Worm (Caenorhabditis elegans) whole organism, L4 larva: Measurements from ENCODE around the gene C16C8.18.
A peak's percentile ranks its signal among the peaks of the same experiment; 100 is the strongest.

Experiments used
- D1046.2 ChIP-seq: fragments of 200-800 bp; sonication (Bioruptor generic); IDR thresholded peaks from 2 replicates; pipeline ENCODE4 v1.3.6; 2022; ENCODE audit warnings: missing genetic modification characterization, missing compliant biosample characterization
- F49E8.2 ChIP-seq: sonication (generic microtip); optimal IDR thresholded peaks from 2 replicates; lab custom pipeline; 2016; ENCODE audit warnings: missing compliant biosample characterization, mild to moderate bottlenecking, missing genetic modification characterization, borderline replicate concordance
- T26A8.4 ChIP-seq: fragments of 200-800 bp; sonication (Bioruptor generic); IDR thresholded peaks from 2 replicates; pipeline ENCODE4 v1.3.6; 2022; ENCODE audit warnings: missing genetic modification characterization, missing compliant biosample characterization
- Y105C5A.15 ChIP-seq: fragments of 200-800 bp; sonication (Bioruptor generic); IDR thresholded peaks from 2 replicates; pipeline ENCODE4 v1.3.6; 2022; ENCODE audit warnings: missing genetic modification characterization, missing compliant biosample characterization
- Y48G9A.11 ChIP-seq: fragments of 200-800 bp; sonication (Bioruptor generic); IDR thresholded peaks from 2 replicates; pipeline ENCODE4 v1.3.6; 2022; ENCODE audit warnings: missing genetic modification reagents, missing genetic modification characterization, missing compliant biosample characterization
- Y75B8A.6 ChIP-seq: fragments of 200-800 bp; sonication (Bioruptor generic); IDR thresholded peaks from 2 replicates; pipeline ENCODE4 v1.3.6; 2022; ENCODE audit warnings: missing genetic modification reagents, missing genetic modification characterization, missing compliant biosample characterization
- ZK337.2 ChIP-seq: fragments of 200-800 bp; sonication (Bioruptor generic); IDR thresholded peaks from 2 replicates; pipeline ENCODE4 v1.3.6; 2022; ENCODE audit warnings: missing genetic modification reagents, missing genetic modification characterization, missing compliant biosample characterization
- ZK546.5 ChIP-seq, 2 experiments: sonication (generic microtip); optimal IDR thresholded peaks; 2 replicates each; lab custom pipeline; 2017; ENCODE audit warnings: missing biosample characterization in 2 of 2, missing genetic modification characterization in 2 of 2
- aly-2 ChIP-seq: sonication (generic microtip); optimal IDR thresholded peaks from 2 replicates; lab custom pipeline; 2018; ENCODE audit warnings: missing biosample characterization, missing genetic modification characterization
- ama-1 ChIP-seq: fragments of 150-350 bp; optimal IDR thresholded peaks from 2 replicates; lab custom pipeline; 2014; ENCODE audit warnings: inconsistent platforms, mixed read lengths
- attf-4 ChIP-seq: sonication (generic microtip); optimal IDR thresholded peaks from 3 replicates; lab custom pipeline; 2017; ENCODE audit warnings: missing biosample characterization, missing genetic modification characterization
- daf-19 ChIP-seq: fragments of 200-800 bp; sonication (Bioruptor generic); conservative IDR thresholded peaks from 2 replicates; pipeline ENCODE4 v1.3.6; 2022; ENCODE audit warnings: missing genetic modification characterization, missing compliant biosample characterization
- dmd-6 ChIP-seq: fragments of 200-800 bp; sonication (Bioruptor generic); IDR thresholded peaks from 2 replicates; pipeline ENCODE4 v1.3.6; 2022; ENCODE audit warnings: missing genetic modification reagents, missing genetic modification characterization, missing compliant biosample characterization
- dmd-8 ChIP-seq: fragments of 200-800 bp; sonication (Bioruptor generic); IDR thresholded peaks from 2 replicates; pipeline ENCODE4 v1.3.6; 2022; ENCODE audit warnings: missing genetic modification characterization, missing compliant biosample characterization
- dpl-1 ChIP-seq: fragments of 150-350 bp; optimal IDR thresholded peaks from 2 replicates; lab custom pipeline; 2014; ENCODE audit warnings: missing biosample characterization, missing genetic modification reagents, missing genetic modification characterization
- dve-1 ChIP-seq: sonication (generic microtip); optimal IDR thresholded peaks from 2 replicates; lab custom pipeline; 2017; ENCODE audit warnings: antibody characterized with exemption, mild to moderate bottlenecking, missing genetic modification characterization, missing compliant biosample characterization; ENCODE audit not compliant: insufficient read depth
- egl-27 ChIP-seq: sonication (generic microtip); optimal IDR thresholded peaks from 3 replicates; lab custom pipeline; 2017; ENCODE audit warnings: missing biosample characterization, missing genetic modification reagents, missing genetic modification characterization
- egl-43 ChIP-seq: fragments of 200-800 bp; sonication (Bioruptor generic); IDR thresholded peaks from 2 replicates; pipeline ENCODE4 v1.3.6; 2022; ENCODE audit warnings: missing genetic modification reagents, missing genetic modification characterization, missing compliant biosample characterization
- hlh-11 ChIP-seq: fragments of 200-800 bp; sonication (Bioruptor generic); optimal IDR thresholded peaks from 2 replicates; lab custom pipeline; 2018; ENCODE audit warnings: mild to moderate bottlenecking, missing genetic modification characterization, missing compliant biosample characterization
- hlh-30 ChIP-seq: sonication (generic microtip); optimal IDR thresholded peaks from 2 replicates; lab custom pipeline; 2017; ENCODE audit warnings: antibody characterized with exemption, mild to moderate bottlenecking, missing genetic modification characterization, missing compliant biosample characterization; ENCODE audit not compliant: insufficient read depth
- lin-15B ChIP-seq: fragments of 150-350 bp; sonication (generic microtip); optimal IDR thresholded peaks from 3 replicates; lab custom pipeline; 2014; ENCODE audit warnings: missing biosample characterization, missing genetic modification characterization
- lin-38 ChIP-seq: fragments of 200-800 bp; sonication (Bioruptor generic); IDR thresholded peaks from 2 replicates; pipeline ENCODE4 v1.3.6; 2022; ENCODE audit warnings: missing genetic modification reagents, missing genetic modification characterization, missing compliant biosample characterization
- madf-5 ChIP-seq, 2 experiments: fragments of 200-800 bp; sonication (Bioruptor generic); IDR thresholded peaks; 2 replicates each; pipeline ENCODE4 v1.3.6; 2022; ENCODE audit warnings: missing compliant biosample characterization in 2 of 2, missing genetic modification characterization in 2 of 2
- mep-1 ChIP-seq: fragments of 150-350 bp; sonication (generic microtip); optimal IDR thresholded peaks from 3 replicates; lab custom pipeline; 2014; ENCODE audit warnings: missing biosample characterization, missing genetic modification characterization
- mes-2 ChIP-seq: sonication (generic microtip); optimal IDR thresholded peaks from 2 replicates; lab custom pipeline; 2016; ENCODE audit warnings: missing genotype, mild to moderate bottlenecking, missing genetic modification characterization, missing compliant biosample characterization; ENCODE audit not compliant: poor library complexity, severe bottlenecking
- mxl-2 ChIP-seq: fragments of 200-800 bp; sonication (Bioruptor generic); conservative IDR thresholded peaks from 2 replicates; pipeline ENCODE4 v1.3.6; 2022; ENCODE audit warnings: missing genetic modification reagents, missing genetic modification characterization, missing compliant biosample characterization
- mxl-3 ChIP-seq: fragments of 200-800 bp; sonication (Bioruptor generic); optimal IDR thresholded peaks from 2 replicates; lab custom pipeline; 2018; ENCODE audit warnings: mild to moderate bottlenecking, missing genetic modification characterization, missing compliant biosample characterization
- nhr-10 ChIP-seq: fragments of 150-350 bp; optimal IDR thresholded peaks from 2 replicates; lab custom pipeline; 2014; ENCODE audit warnings: missing biosample characterization, missing genetic modification characterization
- nhr-237 ChIP-seq: sonication (generic microtip); optimal IDR thresholded peaks from 2 replicates; lab custom pipeline; 2017; ENCODE audit warnings: missing biosample characterization, missing genetic modification characterization
- nhr-28 ChIP-seq: fragments of 150-350 bp; optimal IDR thresholded peaks from 2 replicates; lab custom pipeline; 2014; ENCODE audit warnings: missing biosample characterization, missing genetic modification characterization
- nhr-77 ChIP-seq: fragments of 150-350 bp; optimal IDR thresholded peaks from 2 replicates; lab custom pipeline; 2014; ENCODE audit warnings: missing biosample characterization, missing genetic modification characterization
- php-3 ChIP-seq: fragments of 200-800 bp; sonication (Bioruptor generic); IDR thresholded peaks from 2 replicates; pipeline ENCODE4 v1.3.6; 2022; ENCODE audit warnings: missing genetic modification reagents, missing genetic modification characterization, missing compliant biosample characterization
- sdz-12 ChIP-seq: fragments of 200-800 bp; sonication (Bioruptor generic); optimal IDR thresholded peaks from 2 replicates; lab custom pipeline; 2018; ENCODE audit warnings: mild to moderate bottlenecking, missing genetic modification characterization, missing compliant biosample characterization
- set-16 ChIP-seq: fragments of 200-800 bp; sonication (Bioruptor generic); IDR thresholded peaks from 2 replicates; pipeline ENCODE4 v1.3.6; 2022; ENCODE audit warnings: missing genetic modification reagents, missing genetic modification characterization, missing compliant biosample characterization
- skn-1 ChIP-seq: fragments of 150-350 bp; optimal IDR thresholded peaks from 2 replicates; lab custom pipeline; 2014; ENCODE audit warnings: missing biosample characterization, missing genetic modification characterization
- snpc-4 ChIP-seq: fragments of 150-350 bp; optimal IDR thresholded peaks from 2 replicates; lab custom pipeline; 2014; ENCODE audit warnings: missing biosample characterization, missing genetic modification characterization
- tag-97 ChIP-seq: fragments of 200-800 bp; sonication (Bioruptor generic); IDR thresholded peaks from 2 replicates; pipeline ENCODE4 v1.3.6; 2022; ENCODE audit warnings: missing genetic modification characterization, missing compliant biosample characterization
- tra-1 ChIP-seq: fragments of 200-800 bp; sonication (Bioruptor generic); IDR thresholded peaks from 2 replicates; pipeline ENCODE4 v1.3.6; 2022; ENCODE audit warnings: missing genetic modification reagents, missing genetic modification characterization, missing compliant biosample characterization
- unc-39 ChIP-seq: sonication (generic microtip); optimal IDR thresholded peaks from 2 replicates; lab custom pipeline; 2017; ENCODE audit warnings: missing biosample characterization, missing genetic modification characterization
- zag-1 ChIP-seq: fragments of 150-350 bp; optimal IDR thresholded peaks from 2 replicates; lab custom pipeline; 2014; ENCODE audit warnings: missing biosample characterization, missing genetic modification characterization
- zfp-3 ChIP-seq: fragments of 200-800 bp; sonication (Bioruptor generic); conservative IDR thresholded peaks from 2 replicates; pipeline ENCODE4 v1.3.6; 2022; ENCODE audit warnings: missing genetic modification reagents, missing genetic modification characterization, missing compliant biosample characterization
- ztf-7 ChIP-seq: fragments of 150-350 bp; optimal IDR thresholded peaks from 2 replicates; lab custom pipeline; 2014; ENCODE audit warnings: missing biosample characterization, missing genetic modification characterization

C16C8.18 gene

DNA sequence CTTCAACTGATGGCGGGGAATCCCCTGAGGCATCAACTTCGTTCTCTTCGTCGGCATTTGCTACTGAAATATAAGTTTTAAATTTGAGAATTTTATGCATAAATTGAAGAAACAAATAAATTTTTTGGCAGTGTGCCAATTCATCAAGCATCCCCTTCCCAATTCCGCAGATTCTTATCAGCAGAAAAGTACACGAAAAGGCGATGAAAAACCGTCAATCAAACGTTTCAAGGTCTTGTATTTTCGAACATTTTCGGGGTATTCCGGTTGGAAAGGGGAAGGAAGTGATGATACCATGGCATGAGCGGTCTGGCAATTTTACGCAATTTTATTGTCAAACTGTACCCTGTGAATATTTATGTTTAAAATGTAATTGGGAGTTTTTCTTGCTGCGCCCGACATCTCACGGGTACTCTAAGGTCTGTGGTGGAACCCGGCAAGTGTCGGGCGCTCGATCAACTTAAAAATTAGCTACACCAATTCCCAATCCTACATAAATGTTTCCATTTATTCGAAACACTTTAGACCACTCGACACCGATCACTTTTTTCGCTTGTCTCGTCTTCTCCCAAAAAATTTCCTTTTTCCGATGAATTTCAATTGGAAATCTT lies 5.5 kb downstream of the C16C8.18 start (continued):
- TF ChIP-seq nhr-28 (tag; lab: Kevin White, UChicago) (peak; percentile 34), tra-1 (GFP tag; lab: Robert Waterston, UW) (no peak), mxl-3 (GFP tag; lab: Kevin White, UChicago) (no peak), mep-1 (tag; lab: Kevin White, UChicago) (no peak), egl-43 (GFP tag; lab: Robert Waterston, UW) (no peak), egl-27 (tag; lab: Kevin White, UChicago) (no peak), dmd-6 (peak; percentile 55), Y105C5A.15 (GFP tag; lab: Robert Waterston, UW) (no peak), php-3 (GFP tag; lab: Robert Waterston, UW) (no peak)
- TF ChIP-seq, all 104 proteins: peak for 5

DNA sequence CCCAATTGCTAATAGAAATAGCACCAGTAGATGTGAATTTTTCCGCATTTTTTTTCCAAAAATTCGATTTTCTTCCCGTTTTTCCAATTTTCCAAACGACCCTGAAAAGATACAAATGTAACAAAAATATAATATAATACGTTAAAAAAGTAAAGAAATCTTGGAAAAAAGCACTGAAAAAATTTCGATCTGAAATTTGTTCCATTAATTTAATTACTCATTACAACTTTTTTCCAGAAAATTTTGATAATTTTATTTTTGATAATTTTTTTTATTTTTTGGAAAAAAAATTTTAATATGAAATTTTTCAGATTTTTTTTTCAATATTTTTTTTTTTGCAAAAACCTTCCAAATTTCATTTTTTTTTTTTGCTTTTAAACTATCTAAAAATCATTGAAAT lies 6.9 kb downstream of the C16C8.18 start, which contains the start of gene skpo-2:
skpo-2 (minus strand) TSS at position 101 of the 400 bp plus-strand sequence.
- TF ChIP-seq madf-5 (GFP tag; IDR thresholded peaks at IDR 0.05; lab: Robert Waterston, UW), result no peak
- no peak for TF ChIP-seq Y48G9A.11 (GFP tag; lab: Robert Waterston, UW)
- TF ChIP-seq unc-39 (tag; lab: Kevin White, UChicago), result no peak
- TF ChIP-seq mxl-2 (GFP tag; lab: Robert Waterston, UW), result no peak
- no peak for TF ChIP-seq skn-1 (tag; lab: Kevin White, UChicago)
- TF ChIP-seq Y75B8A.6 (GFP tag; lab: Robert Waterston, UW), result no peak
- TF ChIP-seq dmd-8 (GFP tag; lab: Robert Waterston, UW), result no peak
- no peak for TF ChIP-seq ZK337.2 (GFP tag; lab: Robert Waterston, UW)
- TF ChIP-seq zag-1 (tag; lab: Kevin White, UChicago), result no peak
- TF ChIP-seq T26A8.4 (GFP tag; lab: Robert Waterston, UW), result no peak
- TF ChIP-seq tag-97 (GFP tag; lab: Robert Waterston, UW), result no peak
- no peak for TF ChIP-seq zfp-3 (GFP tag; lab: Robert Waterston, UW)
- no peak for TF ChIP-seq daf-19 (GFP tag; lab: Robert Waterston, UW)
- TF ChIP-seq dve-1 (tag; lab: Kevin White, UChicago), result no peak

DNA sequence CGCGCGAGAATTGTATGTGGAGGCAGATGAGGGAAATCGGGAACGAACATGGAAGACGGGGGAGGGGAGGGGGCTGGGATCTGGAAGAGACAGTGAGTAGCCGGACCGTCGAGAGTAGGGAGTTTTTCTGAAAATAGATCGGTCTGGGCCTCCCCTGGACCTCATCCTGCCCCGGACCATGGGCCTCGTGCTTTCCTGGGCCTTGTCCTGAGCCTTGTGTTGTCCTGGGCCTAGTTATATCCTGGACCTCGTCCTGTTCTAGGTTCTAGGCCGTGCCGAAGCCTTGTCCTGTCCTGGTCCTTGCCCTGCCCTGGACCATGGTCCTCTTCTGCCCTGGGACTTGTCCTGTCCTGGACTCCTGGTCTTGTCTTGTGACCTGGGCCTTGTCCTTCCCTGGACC lies 7.9 kb downstream of the C16C8.18 start:
- TF ChIP-seq set-16 (GFP tag; lab: Robert Waterston, UW) (peak; percentile 77), lin-15B (tag; lab: Kevin White, UChicago) (no peak)

DNA sequence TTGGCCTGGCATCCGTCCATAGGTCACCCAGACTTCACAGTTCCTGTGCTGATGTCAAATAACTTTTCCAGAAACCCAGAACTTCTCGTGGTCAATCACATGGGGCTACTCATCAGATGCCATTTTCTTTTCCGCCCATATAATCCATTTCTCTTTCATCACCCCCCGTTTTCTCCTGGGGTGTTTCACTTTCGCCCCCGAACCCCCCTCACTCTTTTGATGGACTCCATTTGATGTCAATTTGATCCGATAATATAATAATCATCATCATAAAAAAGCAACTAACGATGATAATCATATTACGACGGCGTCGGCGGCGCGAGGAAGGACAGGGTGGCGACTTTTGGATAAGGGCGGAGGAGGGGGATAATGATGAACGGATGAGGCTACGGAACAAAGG lies 8.8 kb downstream of the C16C8.18 start:
- TF ChIP-seq hlh-11 (tag; lab: Kevin White, UChicago) (peak; percentile 2), aly-2 (no peak)

DNA sequence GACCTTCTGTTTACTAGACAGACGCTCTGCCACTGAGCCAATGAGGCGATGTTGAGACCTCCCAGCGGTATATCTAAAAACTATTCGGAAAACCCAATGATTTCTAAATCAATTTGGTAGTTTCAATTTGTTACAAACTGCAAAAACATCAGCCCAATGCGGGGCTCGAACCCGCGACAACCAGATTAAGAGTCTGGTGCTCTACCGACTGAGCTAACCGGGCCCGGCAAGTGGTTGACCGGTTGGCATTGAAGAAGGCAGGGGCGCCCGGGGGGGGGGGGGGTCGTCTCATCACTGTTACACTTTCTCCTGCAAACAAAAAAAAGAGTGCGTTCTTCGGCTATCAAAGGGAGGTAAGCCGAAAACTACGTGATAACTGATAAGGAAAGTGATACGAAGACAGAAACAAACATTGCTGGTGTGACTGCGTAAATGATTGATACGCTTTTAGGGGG lies 9.8 kb downstream of the C16C8.18 start:
- TF ChIP-seq snpc-4 (tag; lab: Kevin White, UChicago), result no peak
- TF ChIP-seq hlh-30 (tag; lab: Kevin White, UChicago), result peak; percentile 30
- peak; percentile 37 for TF ChIP-seq mes-2 (tag; lab: Kevin White, UChicago)
- TF ChIP-seq aly-2, result no peak
- peak; percentile 38 for TF ChIP-seq mxl-3 (GFP tag; lab: Kevin White, UChicago)
- TF ChIP-seq ama-1 (lab: Kevin White, UChicago), result no peak
- TF ChIP-seq nhr-237 (tag; lab: Kevin White, UChicago), result no peak
- TF ChIP-seq ztf-7 (tag; lab: Kevin White, UChicago), result no peak
- peak; percentile 77; the same call in 1 of the 2 replicates for TF ChIP-seq D1046.2 (GFP tag; lab: Robert Waterston, UW)
- TF ChIP-seq egl-27 (tag; lab: Kevin White, UChicago), result no peak
- no peak for TF ChIP-seq unc-39 (tag; lab: Kevin White, UChicago)
- peak; percentile 90 for TF ChIP-seq tra-1 (GFP tag; lab: Robert Waterston, UW)
- no peak for TF ChIP-seq nhr-10 (tag; lab: Kevin White, UChicago)
- peak; percentile 81 for TF ChIP-seq lin-38 (GFP tag; lab: Robert Waterston, UW)
- no peak for TF ChIP-seq ZK546.5 (tag; optimal IDR thresholded peaks at IDR 0.05; lab: Kevin White, UChicago)
- no peak for TF ChIP-seq nhr-77 (tag; lab: Kevin White, UChicago)
- no peak for TF ChIP-seq zag-1 (tag; lab: Kevin White, UChicago)
- peak; percentile 8 for TF ChIP-seq F49E8.2 (tag; lab: Kevin White, UChicago)
- TF ChIP-seq sdz-12, result peak; percentile 40
- peak; percentile 56 for TF ChIP-seq mep-1 (tag; lab: Kevin White, UChicago)
- no peak for TF ChIP-seq tag-97 (GFP tag; lab: Robert Waterston, UW)
- TF ChIP-seq attf-4, result no peak
- TF ChIP-seq dmd-6, result peak; percentile 81
- TF ChIP-seq dpl-1, result no peak
- peak; percentile 55 for TF ChIP-seq dve-1 (tag; lab: Kevin White, UChicago)
- peak; percentile 77 for TF ChIP-seq php-3 (GFP tag; lab: Robert Waterston, UW)
